Fruit fly (Drosophila melanogaster) whole organism, adult: ENCODE data around the gene CG13894.
A peak's percentile ranks its signal among the peaks of the same experiment; 100 is the strongest.

Experiments used
- CG12768 ChIP-seq: fragments of 200-800 bp; sonication (Bioruptor generic); optimal IDR thresholded peaks from 2 replicates; lab custom pipeline; 2017; ENCODE audit warnings: missing biosample characterization, missing genetic modification characterization, mild to moderate bottlenecking, moderate library complexity, missing genetic modification reagents
- CG1620 ChIP-seq: fragments of 200-800 bp; sonication (Bioruptor generic); optimal IDR thresholded peaks from 2 replicates; lab custom pipeline; 2016; ENCODE audit warnings: missing biosample characterization, missing genetic modification characterization
- CG7101 ChIP-seq: fragments of 200-800 bp; sonication (Bioruptor generic); optimal IDR thresholded peaks from 2 replicates; lab custom pipeline; 2018; ENCODE audit warnings: missing biosample characterization, mild to moderate bottlenecking, missing genetic modification characterization, moderate library complexity
- Clk ChIP-seq: fragments of 200-800 bp; sonication (Bioruptor generic); optimal IDR thresholded peaks from 2 replicates; lab custom pipeline; 2017; ENCODE audit warnings: missing biosample characterization, missing genetic modification characterization
- cic ChIP-seq: fragments of 200-800 bp; sonication (Bioruptor generic); optimal IDR thresholded peaks from 2 replicates; lab custom pipeline; 2017; ENCODE audit warnings: missing biosample characterization, mild to moderate bottlenecking, missing genetic modification characterization, moderate library complexity
- kay ChIP-seq: fragments of 200-800 bp; sonication (Bioruptor generic); peaks from one replicate; lab custom pipeline; 2016; ENCODE audit warnings: missing biosample characterization, missing genetic modification characterization, borderline replicate concordance

dm6 chr3L:680258-680657 is 18.7 kb downstream of the CG13894 start, which contains the start of gene CG17129:
- TF ChIP-seq CG7101: peak; percentile 42
- TF ChIP-seq Clk (GFP tag; lab: Kevin White, UChicago): no peak
- TF ChIP-seq CG12768 (GFP tag; lab: Kevin White, UChicago): peak; percentile 19
- no peak for TF ChIP-seq kay (GFP tag; lab: Kevin White, UChicago)
- no peak for TF ChIP-seq cic (GFP tag; lab: Kevin White, UChicago)
- peak; percentile 39 for TF ChIP-seq CG1620
